Fruit fly (Drosophila melanogaster) whole organism, embryonic: Measurements from ENCODE around the gene CG9992.
A peak's percentile ranks its signal among the peaks of the same experiment; 100 is the strongest.

Experiments used
- Adf1 ChIP-seq: fragments of 200-800 bp; sonication (Bioruptor generic); IDR thresholded peaks from 2 replicates; pipeline ENCODE4 v1.3.6; 2022; ENCODE audit warnings: missing biosample characterization, missing genetic modification characterization
- Atf-2 ChIP-seq: fragments of 200-800 bp; sonication (Bioruptor generic); optimal IDR thresholded peaks from 2 replicates; lab custom pipeline; 2016; ENCODE audit warnings: missing biosample characterization, missing genetic modification characterization
- Bgb ChIP-seq: fragments of 200-800 bp; sonication (Bioruptor generic); IDR thresholded peaks from 2 replicates; pipeline ENCODE4 v1.3.6; 2022; ENCODE audit warnings: missing biosample characterization, missing genetic modification characterization; ENCODE audit not compliant: partially characterized antibody
- Blimp-1 ChIP-seq: fragments of 200-800 bp; sonication (Bioruptor generic); optimal IDR thresholded peaks from 3 replicates; lab custom pipeline; 2018; ENCODE audit warnings: missing biosample characterization, missing genetic modification characterization, mild to moderate bottlenecking, moderate library complexity, missing genetic modification reagents
- CG10267 ChIP-seq: fragments of 200-800 bp; sonication (Bioruptor generic); optimal IDR thresholded peaks from 2 replicates; lab custom pipeline; 2018; ENCODE audit warnings: missing biosample characterization, mild to moderate bottlenecking, missing genetic modification characterization, moderate library complexity
- CG10654 ChIP-seq: fragments of 200-800 bp; sonication (Bioruptor generic); optimal IDR thresholded peaks from 2 replicates; lab custom pipeline; 2016; ENCODE audit warnings: missing biosample characterization, missing genetic modification characterization
- CG11560 ChIP-seq: fragments of 200-800 bp; sonication (Bioruptor generic); IDR thresholded peaks from 3 replicates; pipeline ENCODE4 v1.3.6; 2022; ENCODE audit warnings: missing biosample characterization, missing genetic modification characterization
- CG12299 ChIP-seq: fragments of 200-800 bp; sonication (Bioruptor generic); optimal IDR thresholded peaks from 2 replicates; lab custom pipeline; 2018; ENCODE audit warnings: missing biosample characterization, mild to moderate bottlenecking, missing genetic modification characterization
- CG13894 ChIP-seq: fragments of 200-800 bp; sonication (Bioruptor generic); optimal IDR thresholded peaks from 3 replicates; lab custom pipeline; 2018; ENCODE audit warnings: missing biosample characterization, mild to moderate bottlenecking, missing genetic modification characterization, moderate library complexity
- CG14014 ChIP-seq: fragments of 200-800 bp; sonication (Bioruptor generic); IDR thresholded peaks from 2 replicates; pipeline ENCODE4 v1.3.6; 2022; ENCODE audit warnings: missing biosample characterization, missing genetic modification characterization
- CG14860 ChIP-seq: fragments of 200-800 bp; sonication (Bioruptor generic); IDR thresholded peaks from 3 replicates; pipeline ENCODE4 v1.3.6; 2022; ENCODE audit warnings: missing biosample characterization, missing genetic modification characterization; ENCODE audit not compliant: partially characterized antibody
- CG15073 ChIP-seq: fragments of 200-800 bp; sonication (Bioruptor generic); optimal IDR thresholded peaks from 2 replicates; lab custom pipeline; 2016; ENCODE audit warnings: missing biosample characterization, missing genetic modification characterization
- CG15269 ChIP-seq: fragments of 200-800 bp; sonication (Bioruptor generic); optimal IDR thresholded peaks from 2 replicates; lab custom pipeline; 2018; ENCODE audit warnings: missing biosample characterization, mild to moderate bottlenecking, missing genetic modification characterization, moderate library complexity
- CG17361 ChIP-seq: fragments of 200-800 bp; sonication (Bioruptor generic); IDR thresholded peaks from 3 replicates; pipeline ENCODE4 v1.3.6; 2022; ENCODE audit warnings: missing biosample characterization, missing genetic modification characterization
- CG17912 ChIP-seq: fragments of 200-800 bp; sonication (Bioruptor generic); optimal IDR thresholded peaks from 2 replicates; lab custom pipeline; 2018; ENCODE audit warnings: missing biosample characterization, mild to moderate bottlenecking, missing genetic modification characterization
- CG18011 ChIP-seq: fragments of 200-800 bp; sonication (Bioruptor generic); optimal IDR thresholded peaks from 2 replicates; lab custom pipeline; 2017; ENCODE audit warnings: missing biosample characterization, missing genetic modification characterization, mild to moderate bottlenecking, moderate library complexity, missing genotype
- CG2678 ChIP-seq: fragments of 200-800 bp; sonication (Bioruptor generic); optimal IDR thresholded peaks from 3 replicates; lab custom pipeline; 2019; ENCODE audit warnings: missing biosample characterization, mild to moderate bottlenecking, missing genetic modification characterization, moderate library complexity
- CG4282 ChIP-seq: fragments of 200-800 bp; sonication (Bioruptor generic); optimal IDR thresholded peaks from 2 replicates; lab custom pipeline; 2016; ENCODE audit warnings: missing biosample characterization, missing genetic modification characterization
- CG4617 ChIP-seq: fragments of 200-800 bp; sonication (Bioruptor generic); optimal IDR thresholded peaks from 3 replicates; lab custom pipeline; 2016; ENCODE audit warnings: missing biosample characterization, missing genetic modification characterization, borderline replicate concordance
- CG4730 ChIP-seq: fragments of 200-800 bp; sonication (Bioruptor generic); IDR thresholded peaks from 2 replicates; pipeline ENCODE4 v1.3.6; 2022; ENCODE audit warnings: missing biosample characterization, missing genetic modification characterization
- CG6689 ChIP-seq: fragments of 200-800 bp; sonication (Bioruptor generic); IDR thresholded peaks from 2 replicates; pipeline ENCODE4 v1.3.6; 2022; ENCODE audit warnings: missing biosample characterization, missing genetic modification characterization
- CG7745 ChIP-seq: fragments of 200-800 bp; sonication (Bioruptor generic); optimal IDR thresholded peaks from 2 replicates; lab custom pipeline; 2018; ENCODE audit warnings: missing biosample characterization, mild to moderate bottlenecking, missing genetic modification characterization, moderate library complexity
- CG7963 ChIP-seq: fragments of 200-800 bp; sonication (Bioruptor generic); IDR thresholded peaks from 3 replicates; pipeline ENCODE4 v1.3.6; 2022; ENCODE audit warnings: missing biosample characterization, missing genetic modification characterization; ENCODE audit not compliant: partially characterized antibody
- Dek ChIP-seq: fragments of 200-800 bp; sonication (Bioruptor generic); optimal IDR thresholded peaks from 3 replicates; lab custom pipeline; 2019; ENCODE audit warnings: missing biosample characterization, mild to moderate bottlenecking, missing genetic modification characterization, moderate library complexity
- Elba2 ChIP-seq: fragments of 200-800 bp; sonication (Bioruptor generic); optimal IDR thresholded peaks from 3 replicates; lab custom pipeline; 2016; ENCODE audit warnings: missing biosample characterization, missing genetic modification characterization
- Fer1 ChIP-seq: fragments of 200-800 bp; sonication (Bioruptor generic); optimal IDR thresholded peaks from 2 replicates; lab custom pipeline; 2017; ENCODE audit warnings: missing biosample characterization, mild to moderate bottlenecking, missing genetic modification characterization
- H2.0 ChIP-seq: fragments of 200-800 bp; sonication (Bioruptor generic); IDR thresholded peaks from 2 replicates; pipeline ENCODE4 v1.3.6; 2022; ENCODE audit warnings: missing biosample characterization, missing genetic modification characterization
- HLH3B ChIP-seq: fragments of 200-800 bp; sonication (Bioruptor generic); IDR thresholded peaks from 2 replicates; pipeline ENCODE4 v1.3.6; 2022; ENCODE audit warnings: missing biosample characterization, missing genetic modification characterization
- HLH54F ChIP-seq: fragments of 200-800 bp; sonication (Bioruptor generic); optimal IDR thresholded peaks from 3 replicates; lab custom pipeline; 2016; ENCODE audit warnings: missing biosample characterization, missing genetic modification characterization
- HmgD ChIP-seq: fragments of 200-800 bp; sonication (Bioruptor generic); optimal IDR thresholded peaks from 3 replicates; lab custom pipeline; 2016; ENCODE audit warnings: missing biosample characterization, missing genetic modification characterization
- Hmr ChIP-seq: fragments of 200-800 bp; sonication (Bioruptor generic); optimal IDR thresholded peaks from 3 replicates; lab custom pipeline; 2017; ENCODE audit warnings: mild to moderate bottlenecking, missing biosample characterization, missing genetic modification reagents, missing genetic modification characterization
- MBD-R2 ChIP-seq: fragments of 200-800 bp; sonication (Bioruptor generic); IDR thresholded peaks from 2 replicates; pipeline ENCODE4 v1.3.6; 2022; ENCODE audit warnings: missing biosample characterization, missing genetic modification characterization
- chn ChIP-seq: fragments of 200-800 bp; sonication (Bioruptor generic); optimal IDR thresholded peaks from 2 replicates; lab custom pipeline; 2016; ENCODE audit warnings: missing biosample characterization, missing genetic modification characterization
- croc ChIP-seq: fragments of 200-800 bp; sonication (Bioruptor generic); conservative IDR thresholded peaks from 3 replicates; pipeline ENCODE4 v1.3.6; 2022; ENCODE audit warnings: missing biosample characterization, missing genetic modification characterization
- emc ChIP-seq: fragments of 200-800 bp; sonication (Bioruptor generic); optimal IDR thresholded peaks from 2 replicates; lab custom pipeline; 2016; ENCODE audit warnings: missing biosample characterization, missing genetic modification characterization
- en ChIP-seq: fragments of 200-800 bp; sonication (Bioruptor generic); optimal IDR thresholded peaks from 2 replicates; lab custom pipeline; 2016; ENCODE audit warnings: missing biosample characterization, missing genetic modification characterization
- esg ChIP-seq: fragments of 200-800 bp; sonication (Bioruptor generic); conservative IDR thresholded peaks from 2 replicates; pipeline ENCODE4 v1.3.6; 2022; ENCODE audit warnings: missing biosample characterization, missing genetic modification characterization
- eyg ChIP-seq: fragments of 200-800 bp; sonication (Bioruptor generic); optimal IDR thresholded peaks from 3 replicates; lab custom pipeline; 2016; ENCODE audit warnings: missing biosample characterization, missing genetic modification characterization
- gcm2 ChIP-seq: fragments of 200-800 bp; sonication (Bioruptor generic); optimal IDR thresholded peaks from 2 replicates; lab custom pipeline; 2016; ENCODE audit warnings: missing biosample characterization, missing genetic modification characterization
- gt ChIP-seq: fragments of 200-800 bp; sonication (Bioruptor generic); IDR thresholded peaks from 2 replicates; pipeline ENCODE4 v1.3.6; 2022; ENCODE audit warnings: missing biosample characterization, missing genetic modification characterization
- insv ChIP-seq, 2 experiments: fragments of 200-800 bp; sonication (Bioruptor generic); optimal IDR thresholded peaks; 3 replicates each; lab custom pipeline; 2016 to 2018; ENCODE audit warnings: missing biosample characterization in 2 of 2, missing genetic modification characterization in 2 of 2
- jing ChIP-seq: fragments of 200-800 bp; sonication (Bioruptor generic); optimal IDR thresholded peaks from 2 replicates; lab custom pipeline; 2018; ENCODE audit warnings: missing biosample characterization, mild to moderate bottlenecking, missing genetic modification characterization
- luna ChIP-seq: fragments of 200-800 bp; sonication (Bioruptor generic); optimal IDR thresholded peaks from 2 replicates; lab custom pipeline; 2016; ENCODE audit warnings: missing biosample characterization, missing genetic modification characterization
- odd ChIP-seq: fragments of 200-800 bp; sonication (Bioruptor generic); optimal IDR thresholded peaks from 2 replicates; lab custom pipeline; 2017; ENCODE audit warnings: missing biosample characterization, mild to moderate bottlenecking, missing genetic modification characterization
- phol ChIP-seq: fragments of 200-800 bp; sonication (Bioruptor generic); optimal IDR thresholded peaks from 3 replicates; lab custom pipeline; 2018; ENCODE audit warnings: missing biosample characterization, mild to moderate bottlenecking, missing genetic modification characterization, moderate library complexity
- ranshi ChIP-seq: fragments of 200-800 bp; sonication (Bioruptor generic); IDR thresholded peaks from 2 replicates; pipeline ENCODE4 v1.3.6; 2022; ENCODE audit warnings: missing biosample characterization, missing genetic modification characterization
- sob ChIP-seq: fragments of 200-800 bp; sonication (Bioruptor generic); IDR thresholded peaks from 2 replicates; pipeline ENCODE4 v1.3.6; 2022; ENCODE audit warnings: missing biosample characterization, missing genetic modification characterization
- ssp ChIP-seq: fragments of 200-800 bp; sonication (Bioruptor generic); IDR thresholded peaks from 2 replicates; pipeline ENCODE4 v1.3.6; 2022; ENCODE audit warnings: missing biosample characterization, missing genetic modification characterization
- tio ChIP-seq: fragments of 200-800 bp; sonication (Bioruptor generic); optimal IDR thresholded peaks from 2 replicates; lab custom pipeline; 2017; ENCODE audit warnings: missing biosample characterization, missing genetic modification characterization, inconsistent platforms
- ttk ChIP-seq: fragments of 200-800 bp; sonication (Bioruptor generic); IDR thresholded peaks from 2 replicates; pipeline ENCODE4 v2.1.2; 2022; ENCODE audit warnings: missing biosample characterization, missing genetic modification characterization

The CG9992 gene

DNA sequence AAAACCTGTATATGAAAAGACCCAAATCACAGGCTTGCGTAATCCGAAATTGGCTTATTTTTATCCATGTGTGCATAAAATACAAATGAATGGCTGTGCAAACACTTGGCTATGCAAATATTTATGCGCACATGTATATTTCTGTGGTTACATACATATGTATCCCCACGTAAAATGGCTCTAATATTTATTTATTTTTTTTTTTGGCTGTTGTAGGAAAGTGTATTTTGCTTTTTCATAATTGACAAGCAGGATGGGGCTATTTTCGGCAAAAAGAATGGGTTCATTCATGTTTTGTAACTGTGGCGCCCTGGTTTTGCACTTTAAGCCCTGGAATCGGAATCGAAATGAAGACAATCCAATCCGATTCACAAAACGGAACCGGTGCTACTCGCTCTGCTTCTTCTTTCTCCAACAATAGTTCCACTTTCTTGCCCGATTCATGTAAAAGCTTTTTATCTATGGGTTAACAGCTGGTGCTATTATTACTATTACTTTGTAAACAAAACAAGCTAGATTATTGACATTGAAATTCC lies 49.5 kb downstream of the CG9992 start (continued):
- TF ChIP-seq CG10267 (tag; lab: Kevin White, UChicago): peak; percentile 25
- TF ChIP-seq CG4617 (GFP tag; lab: Kevin White, UChicago): peak; percentile 27
- TF ChIP-seq HLH3B: peak; percentile 76
- TF ChIP-seq croc (GFP tag; lab: Robert Waterston, UW): peak; percentile 20; the same call in 1 of the 3 replicates
- peak; percentile 72 for TF ChIP-seq ttk (GFP tag; lab: Robert Waterston, UW)
- peak; percentile 79 for TF ChIP-seq CG6689
- peak; percentile 85 for TF ChIP-seq Hmr (GFP tag; lab: Kevin White, UChicago)
- TF ChIP-seq CG18011 (GFP tag; lab: Kevin White, UChicago): peak; percentile 63
- no peak for TF ChIP-seq Bgb (GFP tag; lab: Robert Waterston, UW)
- peak; percentile 62; the same call in 1 of the 2 replicates for TF ChIP-seq ranshi (GFP tag; lab: Robert Waterston, UW)
- TF ChIP-seq odd (GFP tag; lab: Kevin White, UChicago): peak; percentile 71
- no peak for TF ChIP-seq jing
- no peak for TF ChIP-seq Elba2 (GFP tag; lab: Kevin White, UChicago)
- TF ChIP-seq Dek (tag; lab: Kevin White, UChicago): peak; percentile 72
- no peak for TF ChIP-seq CG15073 (GFP tag; lab: Kevin White, UChicago)
- peak; percentile 52 for TF ChIP-seq ssp (GFP tag; lab: Robert Waterston, UW)
- TF ChIP-seq CG7963 (GFP tag; lab: Robert Waterston, UW): no peak
- TF ChIP-seq CG10654: peak; percentile 56
- peak; percentile 53 for TF ChIP-seq CG4282 (GFP tag; lab: Kevin White, UChicago)
- TF ChIP-seq CG14014 (GFP tag; lab: Robert Waterston, UW): peak; percentile 73; the same call in 1 of the 2 replicates
- TF ChIP-seq insv (GFP tag; optimal IDR thresholded peaks at IDR 0.05; lab: Kevin White, UChicago): peak in 1 of 2 experiments; percentile 75
- TF ChIP-seq tio (GFP tag; lab: Kevin White, UChicago): peak; percentile 76
- TF ChIP-seq CG4730 (GFP tag; lab: Robert Waterston, UW): peak; percentile 59
- no peak for TF ChIP-seq CG14860
- TF ChIP-seq Blimp-1 (GFP tag; lab: Kevin White, UChicago): peak; percentile 55
- TF ChIP-seq emc: no peak
- peak; percentile 78 for TF ChIP-seq CG13894
- TF ChIP-seq luna (GFP tag; lab: Kevin White, UChicago): peak; percentile 30
- TF ChIP-seq Atf-2 (GFP tag; lab: Kevin White, UChicago): peak; percentile 71
- TF ChIP-seq HmgD (GFP tag; lab: Kevin White, UChicago): peak; percentile 6
- peak; percentile 80 for TF ChIP-seq Fer1
- peak; percentile 76 for TF ChIP-seq HLH54F (GFP tag; lab: Kevin White, UChicago)
- peak; percentile 61 for TF ChIP-seq H2.0 (GFP tag; lab: Robert Waterston, UW)
- peak; percentile 74 for TF ChIP-seq CG2678
- TF ChIP-seq phol (tag; lab: Kevin White, UChicago): peak; percentile 17
- TF ChIP-seq CG7745 (tag; lab: Kevin White, UChicago): no peak
- 0 out of 2 replicates have a peak, but pooled peaks have one; percentile 17 for TF ChIP-seq gt (GFP tag; lab: Robert Waterston, UW)
- TF ChIP-seq sob (GFP tag; lab: Robert Waterston, UW): peak; percentile 74
- TF ChIP-seq CG15269 (tag; lab: Kevin White, UChicago): peak; percentile 73
- no peak for TF ChIP-seq CG17912 (GFP tag; lab: Kevin White, UChicago)
- peak; percentile 77 for TF ChIP-seq chn (GFP tag; lab: Kevin White, UChicago)
- TF ChIP-seq en (GFP tag; lab: Kevin White, UChicago): no peak
- TF ChIP-seq eyg (GFP tag; lab: Kevin White, UChicago): peak; percentile 52
- peak; percentile 22; the same call in 1 of the 2 replicates for TF ChIP-seq Adf1
- TF ChIP-seq MBD-R2 (GFP tag; lab: Robert Waterston, UW): peak; percentile 71
- no peak for TF ChIP-seq CG11560 (tag; lab: Robert Waterston, UW)
- peak; percentile 13 for TF ChIP-seq CG12299 (tag; lab: Kevin White, UChicago)
- peak; percentile 66 for TF ChIP-seq CG17361 (GFP tag; lab: Robert Waterston, UW)
- peak; percentile 71 for TF ChIP-seq esg
- TF ChIP-seq gcm2 (GFP tag; lab: Kevin White, UChicago): peak; percentile 68
